Worm (Caenorhabditis elegans) whole organism, young adult: Measurements from ENCODE around the gene col-175.

Experiments
- B0261.1 ChIP-seq: sonication (generic microtip); optimal IDR thresholded peaks from 2 replicates; lab custom pipeline; 2016; ENCODE audit warnings: mild to moderate bottlenecking, missing genetic modification characterization, moderate library complexity, missing compliant biosample characterization
- F37B4.10 ChIP-seq: fragments of 200-800 bp; sonication (Bioruptor generic); IDR thresholded peaks from 2 replicates; pipeline ENCODE4 v1.3.6; 2022; ENCODE audit warnings: missing genetic modification characterization, missing compliant biosample characterization
- ama-1 ChIP-seq, 3 experiments: fragments of 150-350 bp in 1 of 3; sonication (generic microtip) in 2 of 3; optimal IDR thresholded peaks; 2 replicates each; lab custom pipeline; 2014 to 2018; ENCODE audit warnings: missing biosample characterization in 2 of 3, missing genetic modification characterization in 2 of 3, missing genetic modification reagents in 2 of 3
- cebp-2 ChIP-seq: fragments of 200-800 bp; sonication (Bioruptor generic); IDR thresholded peaks from 2 replicates; pipeline ENCODE4 v1.3.6; 2022; ENCODE audit warnings: missing genetic modification characterization, missing compliant biosample characterization
- ceh-58 ChIP-seq: fragments of 200-800 bp; sonication (Bioruptor generic); IDR thresholded peaks from 2 replicates; pipeline ENCODE4 v1.3.6; 2022; ENCODE audit warnings: missing genetic modification characterization, missing compliant biosample characterization
- efl-1 ChIP-seq: fragments of 150-350 bp; optimal IDR thresholded peaks from 2 replicates; lab custom pipeline; 2014; ENCODE audit warnings: missing biosample characterization, missing genetic modification reagents, missing genetic modification characterization
- lin-40 ChIP-seq: sonication (generic microtip); optimal IDR thresholded peaks from 2 replicates; lab custom pipeline; 2016; ENCODE audit warnings: missing genetic modification characterization, mild to moderate bottlenecking, missing compliant biosample characterization, missing genotype, missing genetic modification reagents
- madf-8 ChIP-seq: fragments of 200-800 bp; sonication (Bioruptor generic); conservative IDR thresholded peaks from 2 replicates; pipeline ENCODE4 v1.3.6; 2022; ENCODE audit warnings: missing genetic modification reagents, missing genetic modification characterization, missing compliant biosample characterization
- unc-62 ChIP-seq: fragments of 150-350 bp; optimal IDR thresholded peaks from 2 replicates; lab custom pipeline; 2014; ENCODE audit warnings: missing biosample characterization, missing genetic modification reagents, missing genetic modification characterization

ce11 chrX:9234518-9234917 is at the start of gene col-175:
- TF ChIP-seq lin-40 (tag; lab: Kevin White, UChicago): no peak
- no peak for TF ChIP-seq ceh-58 (GFP tag; lab: Robert Waterston, UW)
- TF ChIP-seq ama-1 (optimal IDR thresholded peaks at IDR 0.05; lab: Kevin White, UChicago): no peak
- no peak for TF ChIP-seq ama-1 (GFP tag; optimal IDR thresholded peaks at IDR 0.05; lab: Kevin White, UChicago)
- TF ChIP-seq cebp-2 (GFP tag; lab: Robert Waterston, UW): no peak
- TF ChIP-seq madf-8 (GFP tag; lab: Robert Waterston, UW): no peak
- no peak for TF ChIP-seq F37B4.10 (GFP tag; lab: Robert Waterston, UW)
- TF ChIP-seq B0261.1 (tag; lab: Kevin White, UChicago): no peak
- no peak for TF ChIP-seq efl-1 (GFP tag; lab: Kevin White, UChicago)
- TF ChIP-seq unc-62 (GFP tag; lab: Kevin White, UChicago): no peak
